Fruit fly (Drosophila melanogaster) whole organism, embryonic: ENCODE results near the gene Nlg2.

Experiments
- Adf1 ChIP-seq: fragments of 200-800 bp; sonication (Bioruptor generic); IDR thresholded peaks from 2 replicates; pipeline ENCODE4 v1.3.6; 2022; ENCODE audit warnings: missing biosample characterization, missing genetic modification characterization
- Aef1 ChIP-seq: fragments of 200-800 bp; sonication (Bioruptor generic); IDR thresholded peaks from 3 replicates; pipeline ENCODE4 v1.3.6; 2022; ENCODE audit warnings: missing biosample characterization, missing genetic modification characterization
- BtbVII ChIP-seq: fragments of 200-800 bp; sonication (Bioruptor generic); optimal IDR thresholded peaks from 3 replicates; lab custom pipeline; 2017; ENCODE audit warnings: missing biosample characterization, mild to moderate bottlenecking, missing genetic modification characterization
- CG10209 ChIP-seq: fragments of 200-800 bp; sonication (Bioruptor generic); optimal IDR thresholded peaks from 3 replicates; lab custom pipeline; 2017; ENCODE audit warnings: missing biosample characterization, mild to moderate bottlenecking, missing genetic modification characterization, missing genetic modification reagents
- CG12071 ChIP-seq: fragments of 200-800 bp; sonication (Bioruptor generic); optimal IDR thresholded peaks from 3 replicates; lab custom pipeline; 2018; ENCODE audit warnings: missing biosample characterization, mild to moderate bottlenecking, missing genetic modification characterization
- CG15514 ChIP-seq: fragments of 200-800 bp; sonication (Bioruptor generic); optimal IDR thresholded peaks from 3 replicates; lab custom pipeline; 2017; ENCODE audit warnings: missing biosample characterization, missing genetic modification characterization, mild to moderate bottlenecking, moderate library complexity, missing genetic modification reagents
- CG15696 ChIP-seq: fragments of 200-800 bp; sonication (Bioruptor generic); optimal IDR thresholded peaks from 2 replicates; lab custom pipeline; 2019; ENCODE audit warnings: missing biosample characterization, mild to moderate bottlenecking, missing genetic modification characterization, moderate library complexity
- CG16813 ChIP-seq: fragments of 200-800 bp; sonication (Bioruptor generic); IDR thresholded peaks from 3 replicates; pipeline ENCODE4 v1.3.6; 2022; ENCODE audit warnings: missing biosample characterization, missing genetic modification characterization; ENCODE audit not compliant: partially characterized antibody
- CG17328 ChIP-seq: fragments of 200-800 bp; sonication (Bioruptor generic); IDR thresholded peaks from 2 replicates; pipeline ENCODE4 v1.3.6; 2022; ENCODE audit warnings: missing biosample characterization, missing genetic modification characterization
- CG17385 ChIP-seq: fragments of 200-800 bp; sonication (Bioruptor generic); optimal IDR thresholded peaks from 3 replicates; lab custom pipeline; 2018; ENCODE audit warnings: missing biosample characterization, mild to moderate bottlenecking, missing genetic modification characterization
- CG17912 ChIP-seq: fragments of 200-800 bp; sonication (Bioruptor generic); optimal IDR thresholded peaks from 2 replicates; lab custom pipeline; 2018; ENCODE audit warnings: missing biosample characterization, mild to moderate bottlenecking, missing genetic modification characterization
- CG2199 ChIP-seq: fragments of 200-800 bp; sonication (Bioruptor generic); IDR thresholded peaks from 3 replicates; pipeline ENCODE4 v1.3.6; 2022; ENCODE audit warnings: missing biosample characterization, missing genetic modification characterization
- CG31224 ChIP-seq: fragments of 200-800 bp; sonication (Bioruptor generic); IDR thresholded peaks from 2 replicates; pipeline ENCODE4 v1.3.6; 2022; ENCODE audit warnings: missing biosample characterization, missing genetic modification characterization
- CG31441 ChIP-seq: fragments of 200-800 bp; sonication (Bioruptor generic); IDR thresholded peaks from 2 replicates; pipeline ENCODE4 v1.3.6; 2022; ENCODE audit warnings: missing biosample characterization, missing genetic modification characterization
- CG34224 ChIP-seq: fragments of 200-800 bp; sonication (Bioruptor generic); IDR thresholded peaks from 3 replicates; pipeline ENCODE4 v1.3.6; 2022; ENCODE audit warnings: missing biosample characterization, missing genetic modification characterization; ENCODE audit not compliant: partially characterized antibody
- CG5245 ChIP-seq: fragments of 200-800 bp; sonication (Bioruptor generic); optimal IDR thresholded peaks from 3 replicates; lab custom pipeline; 2016; ENCODE audit warnings: missing biosample characterization, missing genetic modification characterization
- CG5953 ChIP-seq: fragments of 200-800 bp; sonication (Bioruptor generic); IDR thresholded peaks from 2 replicates; pipeline ENCODE4 v1.3.6; 2022; ENCODE audit warnings: missing biosample characterization, missing genetic modification characterization
- CG8359 ChIP-seq: fragments of 200-800 bp; sonication (Bioruptor generic); optimal IDR thresholded peaks from 2 replicates; lab custom pipeline; 2017; ENCODE audit warnings: missing biosample characterization, mild to moderate bottlenecking, missing genetic modification characterization, borderline replicate concordance
- CG8478 ChIP-seq: fragments of >200 bp; optimal IDR thresholded peaks from 2 replicates; lab custom pipeline; 2018
- CHES-1-like ChIP-seq: fragments of 200-800 bp; sonication (Bioruptor generic); optimal IDR thresholded peaks from 2 replicates; lab custom pipeline; 2016; ENCODE audit warnings: missing biosample characterization, missing genetic modification characterization
- Ets97D ChIP-seq: fragments of 200-800 bp; sonication (Bioruptor generic); optimal IDR thresholded peaks from 3 replicates; lab custom pipeline; 2016; ENCODE audit warnings: missing biosample characterization, missing genetic modification characterization
- HmgD ChIP-seq: fragments of 200-800 bp; sonication (Bioruptor generic); optimal IDR thresholded peaks from 3 replicates; lab custom pipeline; 2016; ENCODE audit warnings: missing biosample characterization, missing genetic modification characterization
- Hmr ChIP-seq: fragments of 200-800 bp; sonication (Bioruptor generic); optimal IDR thresholded peaks from 3 replicates; lab custom pipeline; 2017; ENCODE audit warnings: mild to moderate bottlenecking, missing biosample characterization, missing genetic modification reagents, missing genetic modification characterization
- Lhr ChIP-seq: fragments of 200-800 bp; sonication (Bioruptor generic); optimal IDR thresholded peaks from 3 replicates; lab custom pipeline; 2017; ENCODE audit warnings: mild to moderate bottlenecking, missing biosample characterization, missing genetic modification reagents, missing genetic modification characterization
- NfI ChIP-seq: fragments of 200-800 bp; sonication (Bioruptor generic); optimal IDR thresholded peaks from 3 replicates; lab custom pipeline; 2018; ENCODE audit warnings: missing biosample characterization, mild to moderate bottlenecking, missing genetic modification characterization, moderate library complexity
- Optix ChIP-seq: fragments of 200-800 bp; sonication (Bioruptor generic); IDR thresholded peaks from 3 replicates; pipeline ENCODE4 v1.3.6; 2022; ENCODE audit warnings: missing biosample characterization, missing genetic modification characterization
- PHDP ChIP-seq: fragments of 200-800 bp; sonication (Bioruptor generic); optimal IDR thresholded peaks from 3 replicates; lab custom pipeline; 2018; ENCODE audit warnings: missing biosample characterization, mild to moderate bottlenecking, missing genetic modification characterization, moderate library complexity
- Poxn ChIP-seq: fragments of 200-800 bp; sonication (Bioruptor generic); IDR thresholded peaks from 2 replicates; pipeline ENCODE4 v1.3.6; 2022; ENCODE audit warnings: missing biosample characterization, missing genetic modification characterization
- Rx ChIP-seq: fragments of 200-800 bp; sonication (Bioruptor generic); IDR thresholded peaks from 2 replicates; pipeline ENCODE4 v1.3.6; 2022; ENCODE audit warnings: missing biosample characterization, missing genetic modification characterization
- Sox100B ChIP-seq: fragments of 200-800 bp; sonication (Bioruptor generic); optimal IDR thresholded peaks from 3 replicates; lab custom pipeline; 2018; ENCODE audit warnings: missing biosample characterization, mild to moderate bottlenecking, missing genetic modification characterization
- TFAM ChIP-seq: fragments of 200-800 bp; sonication (Bioruptor generic); optimal IDR thresholded peaks from 2 replicates; lab custom pipeline; 2017; ENCODE audit warnings: missing biosample characterization, missing genetic modification characterization, inconsistent platforms
- bcd ChIP-seq: fragments of 200-800 bp; sonication (Bioruptor generic); optimal IDR thresholded peaks from 2 replicates; lab custom pipeline; 2017; ENCODE audit warnings: missing biosample characterization, mild to moderate bottlenecking, missing genetic modification characterization
- cad ChIP-seq: fragments of >200 bp; optimal IDR thresholded peaks from 2 replicates; lab custom pipeline; 2017; ENCODE audit warnings: missing biosample characterization, missing genetic modification characterization
- dmrt99B ChIP-seq: fragments of 200-800 bp; sonication (Bioruptor generic); optimal IDR thresholded peaks from 2 replicates; lab custom pipeline; 2018; ENCODE audit warnings: missing biosample characterization, mild to moderate bottlenecking, missing genetic modification characterization, moderate library complexity
- gcm ChIP-seq: fragments of 200-800 bp; sonication (Bioruptor generic); optimal IDR thresholded peaks from 2 replicates; lab custom pipeline; 2019; ENCODE audit warnings: missing biosample characterization, mild to moderate bottlenecking, missing genetic modification characterization, moderate library complexity
- gro ChIP-seq: fragments of 200-800 bp; sonication (Bioruptor generic); optimal IDR thresholded peaks from 2 replicates; lab custom pipeline; 2016; ENCODE audit warnings: missing biosample characterization, missing genetic modification characterization
- h ChIP-seq: fragments of >200 bp; optimal IDR thresholded peaks from 2 replicates; lab custom pipeline; 2017
- ham ChIP-seq: fragments of 200-800 bp; sonication (Bioruptor generic); IDR thresholded peaks from 2 replicates; pipeline ENCODE4 v1.3.6; 2022; ENCODE audit warnings: missing biosample characterization, missing genetic modification characterization
- ind ChIP-seq: fragments of 200-800 bp; sonication (Bioruptor generic); optimal IDR thresholded peaks from 3 replicates; lab custom pipeline; 2016; ENCODE audit warnings: missing biosample characterization, missing genetic modification characterization
- maf-S ChIP-seq: fragments of 200-800 bp; sonication (Bioruptor generic); optimal IDR thresholded peaks from 2 replicates; lab custom pipeline; 2016; ENCODE audit warnings: missing biosample characterization, missing genetic modification characterization
- mirr ChIP-seq: fragments of 200-800 bp; sonication (Bioruptor generic); optimal IDR thresholded peaks from 3 replicates; lab custom pipeline; 2018; ENCODE audit warnings: missing biosample characterization, mild to moderate bottlenecking, missing genetic modification characterization
- pita ChIP-seq: fragments of 200-800 bp; sonication (Bioruptor generic); optimal IDR thresholded peaks from 2 replicates; lab custom pipeline; 2017; ENCODE audit warnings: missing biosample characterization, mild to moderate bottlenecking, missing genetic modification characterization
- psq ChIP-seq: fragments of 200-800 bp; sonication (Bioruptor generic); optimal IDR thresholded peaks from 2 replicates; lab custom pipeline; 2017; ENCODE audit warnings: missing biosample characterization, missing genetic modification characterization
- pum ChIP-seq: fragments of 200-800 bp; sonication (Bioruptor generic); optimal IDR thresholded peaks from 2 replicates; lab custom pipeline; 2016; ENCODE audit warnings: missing biosample characterization, missing genetic modification characterization
- ro ChIP-seq: fragments of 200-800 bp; sonication (Bioruptor generic); IDR thresholded peaks from 2 replicates; pipeline ENCODE4 v1.3.6; 2022; ENCODE audit warnings: missing biosample characterization, missing genetic modification characterization
- row ChIP-seq: fragments of 200-800 bp; sonication (Bioruptor generic); IDR thresholded peaks from 3 replicates; pipeline ENCODE4 v1.3.6; 2022; ENCODE audit warnings: missing biosample characterization, missing genetic modification characterization
- schlank ChIP-seq: fragments of 200-800 bp; sonication (Bioruptor generic); optimal IDR thresholded peaks from 2 replicates; lab custom pipeline; 2018; ENCODE audit warnings: missing biosample characterization, mild to moderate bottlenecking, missing genetic modification characterization
- sens-2 ChIP-seq: fragments of 200-800 bp; sonication (Bioruptor generic); IDR thresholded peaks from 2 replicates; pipeline ENCODE4 v1.3.6; 2022; ENCODE audit warnings: missing biosample characterization, missing genetic modification characterization
- seq ChIP-seq: fragments of 200-800 bp; sonication (Bioruptor generic); IDR thresholded peaks from 2 replicates; pipeline ENCODE4 v1.3.6; 2022; ENCODE audit warnings: missing biosample characterization, missing genetic modification characterization
- shn ChIP-seq: fragments of 200-800 bp; sonication (Bioruptor generic); optimal IDR thresholded peaks from 3 replicates; lab custom pipeline; 2016; ENCODE audit warnings: missing biosample characterization, missing genetic modification characterization
- sr ChIP-seq: fragments of 200-800 bp; sonication (Bioruptor generic); IDR thresholded peaks from 3 replicates; pipeline ENCODE4 v1.3.6; 2022; ENCODE audit warnings: missing biosample characterization, missing genetic modification characterization
- toy ChIP-seq: fragments of 200-800 bp; sonication (Bioruptor generic); IDR thresholded peaks from 2 replicates; pipeline ENCODE4 v1.3.6; 2022; ENCODE audit warnings: missing biosample characterization, missing genetic modification characterization
- zf30C ChIP-seq: fragments of 200-800 bp; sonication (Bioruptor generic); optimal IDR thresholded peaks from 3 replicates; lab custom pipeline; 2018; ENCODE audit warnings: missing biosample characterization, mild to moderate bottlenecking, missing genetic modification characterization

Gene Nlg2

dm6 chr2L:6948540-6948942 lies 73.8 kb downstream of the Nlg2 start, which contains the start of gene ihog:
Gene ihog, minus strand, starts transcription at chr2L:6948808.
- TF ChIP-seq CG10209 (no peak), sr (GFP tag; lab: Robert Waterston, UW) (no peak), Aef1 (GFP tag; lab: Robert Waterston, UW) (no peak), ind (GFP tag; lab: Kevin White, UChicago) (no peak), ro (no peak), ham (no peak), CHES-1-like (GFP tag; lab: Kevin White, UChicago) (no peak), Lhr (GFP tag; lab: Kevin White, UChicago) (no peak), pum (GFP tag; lab: Kevin White, UChicago) (no peak), Optix (GFP tag; lab: Robert Waterston, UW) (no peak), CG34224 (GFP tag; lab: Robert Waterston, UW) (peak; percentile 52; the same call in 2 of the 3 replicates), bcd (GFP tag; lab: Kevin White, UChicago) (no peak), shn (GFP tag; lab: Kevin White, UChicago) (no peak), cad (GFP tag; lab: Kevin White, UChicago) (no peak), dmrt99B (tag; lab: Kevin White, UChicago) (no peak), Sox100B (GFP tag; lab: Kevin White, UChicago) (no peak), BtbVII (GFP tag; lab: Kevin White, UChicago) (no peak), Ets97D (no peak), CG5245 (GFP tag; lab: Kevin White, UChicago) (no peak), gcm (GFP tag; lab: Kevin White, UChicago) (peak; percentile 15), CG2199 (no peak), h (lab: Kevin White, UChicago) (no peak), PHDP (tag; lab: Kevin White, UChicago) (peak; percentile 0), CG15696 (tag; lab: Kevin White, UChicago) (no peak), CG8359 (GFP tag; lab: Kevin White, UChicago) (no peak), zf30C (GFP tag; lab: Kevin White, UChicago) (no peak), CG16813 (GFP tag; lab: Robert Waterston, UW) (peak; percentile 24; the same call in 1 of the 3 replicates), CG17328 (GFP tag; lab: Robert Waterston, UW) (no peak), CG17385 (GFP tag; lab: Kevin White, UChicago) (peak; percentile 6), CG17912 (no peak), toy (GFP tag; lab: Robert Waterston, UW) (no peak), schlank (tag; lab: Kevin White, UChicago) (no peak), CG31441 (peak; percentile 41; the same call in 1 of the 2 replicates), TFAM (GFP tag; lab: Kevin White, UChicago) (no peak), maf-S (no peak), sens-2 (no peak), seq (GFP tag; lab: Robert Waterston, UW) (no peak), gro (GFP tag; lab: Kevin White, UChicago) (no peak), Hmr (GFP tag; lab: Kevin White, UChicago) (no peak), pita (no peak), NfI (GFP tag; lab: Kevin White, UChicago) (no peak), Adf1 (GFP tag; lab: Robert Waterston, UW) (peak; percentile 52; the same call in 1 of the 2 replicates), Rx (GFP tag; lab: Robert Waterston, UW) (no peak), CG8478 (lab: Kevin White, UChicago) (no peak), CG12071 (GFP tag; lab: Kevin White, UChicago) (no peak), CG15514 (GFP tag; lab: Kevin White, UChicago) (peak; percentile 100), CG31224 (GFP tag; lab: Robert Waterston, UW) (no peak), mirr (GFP tag; lab: Kevin White, UChicago) (no peak), psq (GFP tag; lab: Kevin White, UChicago) (no peak), HmgD (no peak), row (GFP tag; lab: Robert Waterston, UW) (peak; percentile 88), CG5953 (GFP tag; lab: Robert Waterston, UW) (no peak), Poxn (GFP tag; lab: Robert Waterston, UW) (no peak)
